Fruit fly (Drosophila melanogaster): ENCODE results near the gene pch2.
A peak's percentile ranks its signal among the peaks of the same experiment; 100 is the strongest.

Gene pch2

dm6 chr3R:8577409-8578255 is 16.1 kb upstream of the pch2 start, which contains the start of gene 5-HT2B (continued):
- TF ChIP-seq CG18764 (GFP tag; optimal IDR thresholded peaks at IDR 0.05): no peak
- peak; percentile 52 for TF ChIP-seq cwo (GFP tag; optimal IDR thresholded peaks at IDR 0.05)
- TF ChIP-seq bcd (GFP tag; optimal IDR thresholded peaks at IDR 0.05): peak; percentile 31
- TF ChIP-seq Hr3 (GFP tag; optimal IDR thresholded peaks at IDR 0.05): peak; percentile 14
- TF ChIP-seq CG4360 (GFP tag; IDR thresholded peaks at IDR 0.05): no peak
- TF ChIP-seq CG3281 (GFP tag; optimal IDR thresholded peaks at IDR 0.05): peak; percentile 60
- TF ChIP-seq CG1603 (tag; optimal IDR thresholded peaks at IDR 0.05): no peak
- no peak for TF ChIP-seq CG14710 (tag; optimal IDR thresholded peaks at IDR 0.05)
- TF ChIP-seq caup (GFP tag; optimal IDR thresholded peaks at IDR 0.05; ENCODE audit: severe bottlenecking): peak; percentile 39
- no peak for TF ChIP-seq eve (GFP tag; optimal IDR thresholded peaks at IDR 0.05)
- TF ChIP-seq CG1233 (GFP tag; optimal IDR thresholded peaks at IDR 0.05): peak; percentile 25
- no peak for TF ChIP-seq CG11398 (GFP tag; optimal IDR thresholded peaks at IDR 0.05)
- no peak for TF ChIP-seq prd (optimal IDR thresholded peaks at IDR 0.05)
- TF ChIP-seq prd (GFP tag; IDR thresholded peaks at IDR 0.05): 0 out of 3 replicates have a peak, but pooled peaks have one; percentile 5
- TF ChIP-seq CG13894 (tag; optimal IDR thresholded peaks at IDR 0.05): peak; percentile 42
- TF ChIP-seq CG7357 (GFP tag; IDR thresholded peaks at IDR 0.05): 0 out of 3 replicates have a peak, but pooled peaks have one; percentile 30
- TF ChIP-seq chm (GFP tag; IDR thresholded peaks at IDR 0.05): no peak
- peak; percentile 37 for TF ChIP-seq CG17385 (GFP tag; optimal IDR thresholded peaks at IDR 0.05)
- TF ChIP-seq croc (GFP tag; conservative IDR thresholded peaks at IDR 0.05): no peak
- no peak for TF ChIP-seq CG3726 (GFP tag; IDR thresholded peaks at IDR 0.05)
- TF ChIP-seq odd (GFP tag; optimal IDR thresholded peaks at IDR 0.05): peak; percentile 15
- TF ChIP-seq CG10209 (GFP tag; optimal IDR thresholded peaks at IDR 0.05): peak; percentile 27
- TF ChIP-seq Ets65A (GFP tag): peak; percentile 55
- TF ChIP-seq pros (GFP tag; optimal IDR thresholded peaks at IDR 0.05): no peak
- TF ChIP-seq CG18619 (GFP tag; optimal IDR thresholded peaks at IDR 0.05): peak; percentile 33
- peak; percentile 76 for TF ChIP-seq nerfin-1 (tag; optimal IDR thresholded peaks at IDR 0.05)
- TF ChIP-seq Aef1 (GFP tag; IDR thresholded peaks at IDR 0.05): peak; percentile 23; the same call in 1 of the 3 replicates
- TF ChIP-seq Antp (GFP tag; optimal IDR thresholded peaks at IDR 0.05): no peak
- no peak for TF ChIP-seq Myb (GFP tag; optimal IDR thresholded peaks at IDR 0.05)
- TF ChIP-seq dpn (GFP tag; optimal IDR thresholded peaks at IDR 0.05): peak in 1 of 2 experiments; percentile 36
- peak; percentile 46; the same call in 1 of the 2 replicates for TF ChIP-seq vvl (GFP tag; IDR thresholded peaks at IDR 0.05)
- TF ChIP-seq ken (GFP tag; IDR thresholded peaks at IDR 0.05): no peak
- TF ChIP-seq lab (GFP tag; optimal IDR thresholded peaks at IDR 0.05): peak; percentile 63
- TF ChIP-seq B-H2 (GFP tag; optimal IDR thresholded peaks at IDR 0.05): peak; percentile 20
- TF ChIP-seq CG9817 (tag; optimal IDR thresholded peaks at IDR 0.05): peak; percentile 27
- no peak for TF ChIP-seq fd96Cb (tag; optimal IDR thresholded peaks at IDR 0.05)
- peak; percentile 56 for TF ChIP-seq gem (tag; optimal IDR thresholded peaks at IDR 0.05)
- TF ChIP-seq CG14667 (GFP tag; IDR thresholded peaks at IDR 0.05): no peak
- TF ChIP-seq fd3F (GFP tag; optimal IDR thresholded peaks at IDR 0.05): no peak
- no peak for TF ChIP-seq CG2889 (GFP tag; IDR thresholded peaks at IDR 0.05)
- TF ChIP-seq CG7839 (tag; optimal IDR thresholded peaks at IDR 0.05): peak; percentile 61
- TF ChIP-seq CG4730 (GFP tag; IDR thresholded peaks at IDR 0.05): no peak
- TF ChIP-seq Dbx (GFP tag; IDR thresholded peaks at IDR 0.05): 0 out of 3 replicates have a peak, but pooled peaks have one; percentile 41
- peak; percentile 86 for TF ChIP-seq CG18599 (GFP tag; optimal IDR thresholded peaks at IDR 0.05)
- no peak for TF ChIP-seq otp (GFP tag; IDR thresholded peaks at IDR 0.05)
- TF ChIP-seq Max (GFP tag; optimal IDR thresholded peaks at IDR 0.05): no peak
- no peak for TF ChIP-seq inv (GFP tag; IDR thresholded peaks at IDR 0.05; ENCODE audit: partially characterized antibody)
- peak; percentile 32 for TF ChIP-seq CG13424 (tag; optimal IDR thresholded peaks at IDR 0.05)

All from whole organism, embryonic.